Worm (Caenorhabditis elegans) whole organism, L1 larva: ENCODE data around the gene sel-13.

Experiments
- C04F5.9 ChIP-seq: sonication (generic microtip); optimal IDR thresholded peaks from 2 replicates; lab custom pipeline; 2016; ENCODE audit warnings: missing genetic modification characterization, missing compliant biosample characterization
- F16B12.6 ChIP-seq: fragments of 150-350 bp; optimal IDR thresholded peaks from 2 replicates; lab custom pipeline; 2014; ENCODE audit warnings: missing biosample characterization, missing genetic modification characterization
- Y116A8C.19 ChIP-seq: sonication (generic microtip); optimal IDR thresholded peaks from 2 replicates; lab custom pipeline; 2016; ENCODE audit warnings: missing compliant biosample characterization, missing genetic modification characterization, borderline replicate concordance
- aha-1 ChIP-seq: fragments of 150-350 bp; optimal IDR thresholded peaks from 2 replicates; lab custom pipeline; 2014; ENCODE audit warnings: missing biosample characterization, missing genetic modification characterization
- ceh-63 ChIP-seq: fragments of 200-800 bp; sonication (Bioruptor generic); optimal IDR thresholded peaks from 2 replicates; lab custom pipeline; 2018; ENCODE audit warnings: mild to moderate bottlenecking, missing genetic modification characterization, missing compliant biosample characterization
- ceh-90 ChIP-seq: sonication (generic microtip); optimal IDR thresholded peaks from 2 replicates; lab custom pipeline; 2016; ENCODE audit warnings: missing genetic modification characterization, missing compliant biosample characterization
- dpl-1 ChIP-seq, 3 experiments: fragments of 150-350 bp in 2 of 3; sonication (generic microtip) in 1 of 3; optimal IDR thresholded peaks; 2 replicates each; lab custom pipeline; 2014 to 2017; ENCODE audit warnings: missing biosample characterization in 3 of 3, missing genetic modification characterization in 3 of 3, missing genetic modification reagents in 3 of 3
- dsc-1 ChIP-seq: sonication (generic microtip); optimal IDR thresholded peaks from 2 replicates; lab custom pipeline; 2016; ENCODE audit warnings: mild to moderate bottlenecking, missing genetic modification characterization, missing compliant biosample characterization
- efl-1 ChIP-seq, 4 experiments: fragments of 150-350 bp; optimal IDR thresholded peaks in 3 of 4; peaks in 1 of 4; 1 replicate in 1 of 4; 2 replicates in 3 of 4; lab custom pipeline; 2014; ENCODE audit warnings: missing biosample characterization in 2 of 4, missing genetic modification characterization in 2 of 4, missing genetic modification reagents in 2 of 4
- efl-3 ChIP-seq: fragments of 200-800 bp; sonication (Bioruptor generic); optimal IDR thresholded peaks from 2 replicates; lab custom pipeline; 2018; ENCODE audit warnings: mild to moderate bottlenecking, missing genetic modification characterization, missing compliant biosample characterization
- elt-2 ChIP-seq: sonication (generic microtip); optimal IDR thresholded peaks from 2 replicates; lab custom pipeline; 2016; ENCODE audit warnings: missing genetic modification characterization, mild to moderate bottlenecking, inconsistent platforms, missing compliant biosample characterization, missing genetic modification reagents
- fkh-4 ChIP-seq: sonication (generic microtip); optimal IDR thresholded peaks from 2 replicates; lab custom pipeline; 2016; ENCODE audit warnings: missing compliant biosample characterization, missing genetic modification characterization, borderline replicate concordance
- fos-1 ChIP-seq: fragments of 150-350 bp; optimal IDR thresholded peaks from 2 replicates; lab custom pipeline; 2014; ENCODE audit warnings: missing biosample characterization, missing genetic modification characterization
- grh-1 ChIP-seq: fragments of 200-800 bp; sonication (Bioruptor generic); IDR thresholded peaks from 2 replicates; pipeline ENCODE4 v1.3.6; 2022; ENCODE audit warnings: missing genetic modification reagents, missing genetic modification characterization, missing compliant biosample characterization
- irx-1 ChIP-seq: sonication (generic microtip); optimal IDR thresholded peaks from 2 replicates; lab custom pipeline; 2016; ENCODE audit warnings: missing genetic modification characterization, missing compliant biosample characterization
- isw-1 ChIP-seq: fragments of 200-800 bp; sonication (Bioruptor generic); IDR thresholded peaks from 2 replicates; pipeline ENCODE4 v1.3.6; 2022; ENCODE audit warnings: missing genetic modification characterization, missing compliant biosample characterization
- lin-13 ChIP-seq: fragments of 150-350 bp; optimal IDR thresholded peaks from 2 replicates; lab custom pipeline; 2014; ENCODE audit warnings: missing biosample characterization, missing genetic modification reagents, missing genetic modification characterization
- lin-14 ChIP-seq: fragments of 200-800 bp; sonication (Bioruptor generic); optimal IDR thresholded peaks from 2 replicates; lab custom pipeline; 2018; ENCODE audit warnings: mild to moderate bottlenecking, missing genetic modification characterization, moderate library complexity, missing compliant biosample characterization
- lin-35 ChIP-seq, 2 experiments: fragments of 150-350 bp; optimal IDR thresholded peaks; 2 replicates each; lab custom pipeline; 2014; ENCODE audit warnings: missing biosample characterization in 2 of 2, missing genetic modification characterization in 2 of 2, missing genetic modification reagents in 2 of 2
- lin-39 ChIP-seq: fragments of 150-350 bp; optimal IDR thresholded peaks from 2 replicates; lab custom pipeline; 2014; ENCODE audit warnings: missing biosample characterization, missing genetic modification reagents, missing genetic modification characterization
- lir-3 ChIP-seq: sonication (generic microtip); optimal IDR thresholded peaks from 2 replicates; lab custom pipeline; 2016; ENCODE audit warnings: mild to moderate bottlenecking, missing genetic modification characterization, moderate library complexity, missing compliant biosample characterization; ENCODE audit not compliant: poor library complexity
- lsy-2 ChIP-seq, 2 experiments: fragments of 150-350 bp; optimal IDR thresholded peaks; 2 replicates each; lab custom pipeline; 2014; ENCODE audit warnings: missing biosample characterization in 2 of 2, missing genetic modification characterization in 2 of 2
- mdl-1 ChIP-seq, 2 experiments: fragments of 150-350 bp; optimal IDR thresholded peaks; 2 replicates each; lab custom pipeline; 2014 to 2017; ENCODE audit warnings: missing biosample characterization in 2 of 2, missing genetic modification characterization in 2 of 2, inconsistent platforms in 1 of 2
- mep-1 ChIP-seq: fragments of 150-350 bp; optimal IDR thresholded peaks from 2 replicates; lab custom pipeline; 2014; ENCODE audit warnings: missing biosample characterization, missing genetic modification characterization
- nhr-11 ChIP-seq: fragments of 150-350 bp; optimal IDR thresholded peaks from 2 replicates; lab custom pipeline; 2014; ENCODE audit warnings: missing biosample characterization, missing genetic modification characterization
- nhr-19 ChIP-seq: fragments of 200-800 bp; sonication (Bioruptor generic); conservative IDR thresholded peaks from 2 replicates; pipeline ENCODE4 v1.3.6; 2022; ENCODE audit warnings: missing genetic modification characterization, missing compliant biosample characterization
- nhr-20 ChIP-seq: sonication (generic microtip); optimal IDR thresholded peaks from 2 replicates; lab custom pipeline; 2016; ENCODE audit warnings: mild to moderate bottlenecking, missing genetic modification characterization, missing compliant biosample characterization
- nhr-28 ChIP-seq: fragments of 150-350 bp; optimal IDR thresholded peaks from 2 replicates; lab custom pipeline; 2014; ENCODE audit warnings: missing biosample characterization, missing genetic modification characterization
- nhr-71 ChIP-seq: sonication (generic microtip); optimal IDR thresholded peaks from 2 replicates; lab custom pipeline; 2016; ENCODE audit warnings: mild to moderate bottlenecking, missing genetic modification characterization, moderate library complexity, missing compliant biosample characterization
- nhr-77 ChIP-seq: fragments of 150-350 bp; optimal IDR thresholded peaks from 2 replicates; lab custom pipeline; 2014; ENCODE audit warnings: missing biosample characterization, missing genetic modification characterization
- nhr-84 ChIP-seq: sonication (generic microtip); optimal IDR thresholded peaks from 2 replicates; lab custom pipeline; 2017; ENCODE audit warnings: missing biosample characterization, missing genetic modification characterization
- pag-3 ChIP-seq: sonication (generic microtip); optimal IDR thresholded peaks from 2 replicates; lab custom pipeline; 2017; ENCODE audit warnings: missing genetic modification characterization, mild to moderate bottlenecking, missing compliant biosample characterization, antibody characterized with exemption, borderline replicate concordance; ENCODE audit not compliant: insufficient read depth
- pax-3 ChIP-seq: fragments of 200-800 bp; sonication (Bioruptor generic); optimal IDR thresholded peaks from 2 replicates; lab custom pipeline; 2018; ENCODE audit warnings: mild to moderate bottlenecking, missing genetic modification characterization, moderate library complexity, missing compliant biosample characterization
- pqm-1 ChIP-seq: sonication (generic microtip); optimal IDR thresholded peaks from 3 replicates; lab custom pipeline; 2017; ENCODE audit warnings: missing biosample characterization, missing genetic modification characterization
- rnt-1 ChIP-seq: sonication (generic microtip); optimal IDR thresholded peaks from 2 replicates; lab custom pipeline; 2016; ENCODE audit warnings: mild to moderate bottlenecking, missing genetic modification characterization, moderate library complexity, missing compliant biosample characterization
- snpc-4 ChIP-seq: fragments of 150-350 bp; optimal IDR thresholded peaks from 2 replicates; lab custom pipeline; 2014; ENCODE audit warnings: missing biosample characterization, missing genetic modification characterization
- snu-23 ChIP-seq: sonication (generic microtip); optimal IDR thresholded peaks from 2 replicates; lab custom pipeline; 2016; ENCODE audit warnings: missing genetic modification characterization, missing compliant biosample characterization
- sox-4 ChIP-seq: sonication (generic microtip); optimal IDR thresholded peaks from 2 replicates; lab custom pipeline; 2016; ENCODE audit warnings: missing genetic modification characterization, missing compliant biosample characterization
- sptf-1 ChIP-seq: fragments of 150-350 bp; optimal IDR thresholded peaks from 2 replicates; lab custom pipeline; 2014; ENCODE audit warnings: missing biosample characterization, missing genetic modification characterization
- sup-37 ChIP-seq: fragments of 200-800 bp; sonication (Bioruptor generic); optimal IDR thresholded peaks from 2 replicates; lab custom pipeline; 2018; ENCODE audit warnings: mild to moderate bottlenecking, missing genetic modification characterization, missing compliant biosample characterization
- swsn-7 ChIP-seq: sonication (generic microtip); optimal IDR thresholded peaks from 2 replicates; lab custom pipeline; 2016; ENCODE audit warnings: missing genetic modification characterization, missing compliant biosample characterization
- tbx-2 ChIP-seq: sonication (generic microtip); optimal IDR thresholded peaks from 2 replicates; lab custom pipeline; 2016; ENCODE audit warnings: missing genetic modification characterization, missing compliant biosample characterization
- unc-130 ChIP-seq: fragments of 150-350 bp; optimal IDR thresholded peaks from 2 replicates; lab custom pipeline; 2017; ENCODE audit warnings: missing biosample characterization, missing genetic modification characterization, inconsistent platforms
- unc-30 ChIP-seq: sonication (generic microtip); optimal IDR thresholded peaks from 2 replicates; lab custom pipeline; 2017; ENCODE audit warnings: missing biosample characterization, missing genetic modification characterization
- unc-86 ChIP-seq: sonication (generic microtip); optimal IDR thresholded peaks from 2 replicates; lab custom pipeline; 2016; ENCODE audit warnings: missing genetic modification characterization, missing compliant biosample characterization
- unc-98 ChIP-seq: fragments of 200-800 bp; sonication (Bioruptor generic); IDR thresholded peaks from 2 replicates; pipeline ENCODE4 v1.3.6; 2022; ENCODE audit warnings: missing genetic modification characterization, missing compliant biosample characterization
- xbp-1 ChIP-seq: sonication (generic microtip); optimal IDR thresholded peaks from 2 replicates; lab custom pipeline; 2016; ENCODE audit warnings: missing genetic modification characterization, missing compliant biosample characterization
- zag-1 ChIP-seq: fragments of 150-350 bp; optimal IDR thresholded peaks from 2 replicates; lab custom pipeline; 2014; ENCODE audit warnings: missing biosample characterization, missing genetic modification characterization
- ztf-11 ChIP-seq, 2 experiments: sonication (generic microtip); optimal IDR thresholded peaks; 2 replicates each; lab custom pipeline; 2016 to 2017; ENCODE audit warnings: missing genetic modification characterization in 2 of 2, missing biosample characterization in 1 of 2, missing compliant biosample characterization in 1 of 2
- ztf-4 ChIP-seq: fragments of 150-350 bp; optimal IDR thresholded peaks from 2 replicates; lab custom pipeline; 2014; ENCODE audit warnings: missing biosample characterization, missing genetic modification characterization

Gene sel-13

DNA sequence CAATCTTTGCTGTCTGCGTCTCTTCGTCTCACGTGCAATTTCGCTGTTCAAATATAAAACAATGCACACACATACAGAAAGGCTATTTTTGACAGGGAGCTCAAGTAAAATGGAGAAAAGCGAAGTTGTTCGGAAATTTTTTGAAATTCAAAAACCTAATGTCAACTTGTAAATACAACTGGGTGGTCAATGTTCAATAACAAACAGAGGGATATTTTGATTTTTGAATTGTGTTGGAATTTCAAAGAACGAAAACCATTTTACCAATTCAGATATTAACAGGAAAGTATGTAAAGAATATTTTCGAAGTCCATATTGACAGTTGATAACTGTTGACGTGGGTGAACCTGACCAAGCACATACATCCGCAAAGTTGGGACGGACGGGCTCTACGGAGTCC, 11.7 kb downstream of the sel-13 start, which contains the start of gene tag-243:
TSS of gene tag-243 (minus strand) at position 101 of the 400 bp plus-strand sequence.
- TF ChIP-seq nhr-71 (tag; lab: Kevin White, UChicago) (peak; percentile 5), rnt-1 (tag; lab: Kevin White, UChicago) (peak; percentile 7), ceh-63 (GFP tag; lab: Kevin White, UChicago) (no peak)

- no peak for TF ChIP-seq mdl-1 (tag; optimal IDR thresholded peaks at IDR 0.05; lab: Kevin White, UChicago)
- no peak for TF ChIP-seq tbx-2 (tag; lab: Kevin White, UChicago)
- TF ChIP-seq efl-3 (GFP tag; lab: Kevin White, UChicago) = no peak
- no peak for TF ChIP-seq unc-130 (tag; lab: Kevin White, UChicago)
- TF ChIP-seq dpl-1 (GFP tag; optimal IDR thresholded peaks at IDR 0.05; lab: Kevin White, UChicago) = peak in 1 of 3 experiments; percentile 1
- no peak for TF ChIP-seq nhr-11 (tag; lab: Kevin White, UChicago)
- TF ChIP-seq efl-1 (optimal IDR thresholded peaks at IDR 0.05; lab: Kevin White, UChicago) = peak in 1 of 2 experiments; percentile 12
- TF ChIP-seq efl-1 (GFP tag; optimal IDR thresholded peaks at IDR 0.05 in 1 of 2; lab: Kevin White, UChicago) = no peak
- no peak for TF ChIP-seq elt-2
- no peak for TF ChIP-seq ceh-63 (GFP tag; lab: Kevin White, UChicago)
- no peak for TF ChIP-seq lin-13 (GFP tag; lab: Kevin White, UChicago)
- TF ChIP-seq dsc-1 (tag; lab: Kevin White, UChicago) = no peak
- no peak for TF ChIP-seq sup-37 (GFP tag; lab: Kevin White, UChicago)
- no peak for TF ChIP-seq C04F5.9 (tag; lab: Kevin White, UChicago)
- no peak for TF ChIP-seq pag-3
- no peak for TF ChIP-seq Y116A8C.19 (tag; lab: Kevin White, UChicago)
- TF ChIP-seq ztf-11 (tag; optimal IDR thresholded peaks at IDR 0.05; lab: Kevin White, UChicago) = no peak
- TF ChIP-seq isw-1 (GFP tag; lab: Robert Waterston, UW) = no peak
- no peak for TF ChIP-seq irx-1 (tag; lab: Kevin White, UChicago)
- TF ChIP-seq fkh-4 (tag; lab: Kevin White, UChicago) = no peak
- no peak for TF ChIP-seq snpc-4 (tag; lab: Kevin White, UChicago)
- TF ChIP-seq nhr-20 (tag; lab: Kevin White, UChicago) = peak; percentile 10
- TF ChIP-seq swsn-7 = peak; percentile 0
- TF ChIP-seq nhr-84 (tag; lab: Kevin White, UChicago) = no peak
- TF ChIP-seq lsy-2 (tag; optimal IDR thresholded peaks at IDR 0.05; lab: Kevin White, UChicago) = peak; percentile 58 to 62
- no peak for TF ChIP-seq sptf-1 (tag; lab: Kevin White, UChicago)
- no peak for TF ChIP-seq pax-3 (tag; lab: Kevin White, UChicago)
- peak; percentile 63 for TF ChIP-seq lin-14 (GFP tag; lab: Kevin White, UChicago)
- TF ChIP-seq ztf-4 (tag; lab: Kevin White, UChicago) = no peak
- peak; percentile 37 for TF ChIP-seq nhr-19 (GFP tag; lab: Robert Waterston, UW)
- TF ChIP-seq ceh-90 = no peak
- TF ChIP-seq nhr-71 (tag; lab: Kevin White, UChicago) = peak; percentile 77
- TF ChIP-seq aha-1 (tag; lab: Kevin White, UChicago) = no peak
- TF ChIP-seq nhr-77 (tag; lab: Kevin White, UChicago) = no peak
- TF ChIP-seq rnt-1 (tag; lab: Kevin White, UChicago) = peak; percentile 20
- no peak for TF ChIP-seq grh-1 (GFP tag; lab: Robert Waterston, UW)
- peak; percentile 28 for TF ChIP-seq mep-1 (tag; lab: Kevin White, UChicago)
- TF ChIP-seq sox-4 (tag; lab: Kevin White, UChicago) = no peak
- no peak for TF ChIP-seq pqm-1 (tag; lab: Kevin White, UChicago)
- no peak for TF ChIP-seq zag-1 (tag; lab: Kevin White, UChicago)
- no peak for TF ChIP-seq lin-35 (GFP tag; optimal IDR thresholded peaks at IDR 0.05; lab: Kevin White, UChicago)
- TF ChIP-seq lin-39 (tag; lab: Kevin White, UChicago) = peak; percentile 17
- TF ChIP-seq unc-86 (tag; lab: Kevin White, UChicago) = no peak
- no peak for TF ChIP-seq xbp-1 (tag; lab: Kevin White, UChicago)
- TF ChIP-seq unc-30 (tag; lab: Kevin White, UChicago) = no peak
- no peak for TF ChIP-seq fos-1
- no peak for TF ChIP-seq unc-98 (GFP tag; lab: Robert Waterston, UW)
- TF ChIP-seq lir-3 (tag; lab: Kevin White, UChicago) = no peak
- TF ChIP-seq F16B12.6 (tag; lab: Kevin White, UChicago) = no peak
- no peak for TF ChIP-seq nhr-28
- peak; percentile 58 for TF ChIP-seq snu-23 (GFP tag; lab: Kevin White, UChicago)
These were observed 12.9 kb downstream of the sel-13 start for ce11 chrIII:4687134-4687533.
